Fruit fly (Drosophila melanogaster): ENCODE data around the gene Mst84B.
A peak's percentile ranks its signal among the peaks of the same experiment; 100 is the strongest.

The Mst84B gene

dm6 chr3R:7075712-7076183 lies 13.8 kb downstream of the Mst84B start (continued):
- no peak for TF ChIP-seq Hr78 (GFP tag; optimal IDR thresholded peaks at IDR 0.05)

DNA sequence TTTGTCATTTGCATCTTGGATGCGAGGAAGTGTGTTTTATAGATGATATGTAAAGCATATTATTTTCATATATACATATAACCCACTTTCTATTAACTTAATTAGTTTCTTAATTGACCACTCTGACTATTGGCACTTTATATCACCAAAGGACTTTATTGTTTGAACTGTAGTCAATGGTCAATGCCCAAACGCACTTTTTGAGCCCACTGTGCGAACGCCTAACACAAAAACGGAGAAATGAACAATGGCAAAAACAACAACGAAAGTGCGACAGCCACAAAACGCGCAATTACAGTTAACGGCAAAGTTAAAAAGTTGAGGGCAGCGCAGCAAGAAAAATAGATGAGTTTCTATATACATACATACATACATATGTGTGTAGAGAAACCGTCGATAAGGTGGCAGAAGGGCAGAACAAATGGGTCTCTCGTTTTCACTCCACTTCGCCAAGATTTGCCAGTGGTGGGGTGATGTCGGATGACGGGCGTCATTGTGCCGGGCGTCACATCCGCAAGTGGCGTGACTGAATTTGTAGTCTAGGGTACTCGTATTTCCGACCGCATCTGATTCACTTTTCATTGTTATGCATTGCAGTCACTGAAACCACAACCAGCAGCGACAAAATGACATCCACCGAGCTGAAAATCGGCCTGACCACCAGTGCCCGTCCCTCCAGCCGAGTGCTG lies 14.5 kb downstream of the Mst84B start:
- TF ChIP-seq Hr78 (GFP tag; optimal IDR thresholded peaks at IDR 0.05) (no peak), br (GFP tag; optimal IDR thresholded peaks at IDR 0.05) (peak; percentile 46), sage (GFP tag; optimal IDR thresholded peaks at IDR 0.05) (peak; percentile 15)

dm6 chr3R:7079718-7080117 lies 17.7 kb downstream of the Mst84B start:
- TF ChIP-seq dmrt93B (GFP tag; optimal IDR thresholded peaks at IDR 0.05): no peak

dm6 chr3R:7080157-7080916 lies 18.4 kb downstream of the Mst84B start, which contains the start of gene Ref1:
Ref1 (minus strand) TSS chr3R:7080387.
- TF ChIP-seq foxo (GFP tag; optimal IDR thresholded peaks at IDR 0.05) (no peak), woc (GFP tag; optimal IDR thresholded peaks at IDR 0.05) (peak; percentile 63), N (GFP tag; optimal IDR thresholded peaks at IDR 0.05) (no peak)

DNA sequence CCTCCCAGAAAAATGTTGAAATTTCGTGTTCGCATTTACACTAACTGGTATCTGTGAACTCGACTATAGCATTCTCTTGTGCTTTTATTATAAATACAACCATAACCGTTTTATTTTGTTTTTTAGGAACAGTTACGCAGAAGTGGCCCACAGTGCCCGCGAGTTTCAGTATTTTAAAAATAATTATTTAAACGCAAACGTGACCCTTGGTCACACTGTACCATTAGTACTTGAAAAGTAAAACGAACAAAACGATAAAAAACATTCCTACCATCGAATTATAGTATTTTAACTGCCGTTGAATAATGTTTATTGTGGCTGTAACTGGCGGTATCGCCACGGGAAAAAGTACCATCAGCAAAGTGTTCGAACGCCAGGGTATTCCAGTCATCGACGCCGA lies 20.0 kb downstream of the Mst84B start, which contains the start of gene Dpck:
Dpck (plus strand) TSS at position 211 of the 400 bp plus-strand sequence.
- TF ChIP-seq foxo (GFP tag; optimal IDR thresholded peaks at IDR 0.05): peak in 1 of 2 experiments; percentile 20
- TF ChIP-seq dl (GFP tag; optimal IDR thresholded peaks at IDR 0.05; ENCODE audit: insufficient read depth in 1 of 2, partially characterized antibody in 2 of 2): no peak
- TF ChIP-seq h (GFP tag; optimal IDR thresholded peaks at IDR 0.05): peak; percentile 30
- TF ChIP-seq Hr83 (GFP tag; optimal IDR thresholded peaks at IDR 0.05; ENCODE audit: poor library complexity, severe bottlenecking): peak; percentile 23
- no peak for TF ChIP-seq Dfd (GFP tag; optimal IDR thresholded peaks at IDR 0.05)
- peak; percentile 28 for TF ChIP-seq jim (GFP tag; optimal IDR thresholded peaks at IDR 0.05)
- no peak for TF ChIP-seq OdsH (GFP tag; optimal IDR thresholded peaks at IDR 0.05)
- peak; percentile 60 for TF ChIP-seq woc (GFP tag; optimal IDR thresholded peaks at IDR 0.05)
- no peak for TF ChIP-seq tai (GFP tag; optimal IDR thresholded peaks at IDR 0.05)
- TF ChIP-seq N (GFP tag; optimal IDR thresholded peaks at IDR 0.05): no peak
- TF ChIP-seq psq (GFP tag; optimal IDR thresholded peaks at IDR 0.05): no peak
- no peak for TF ChIP-seq br (GFP tag; optimal IDR thresholded peaks at IDR 0.05)
- peak; percentile 19 for TF ChIP-seq rgr (GFP tag; optimal IDR thresholded peaks at IDR 0.05)
- TF ChIP-seq Dif (GFP tag; optimal IDR thresholded peaks at IDR 0.05; ENCODE audit: partially characterized antibody): no peak
- TF ChIP-seq fru (GFP tag; optimal IDR thresholded peaks at IDR 0.05): peak; percentile 34
- TF ChIP-seq Jra (GFP tag; optimal IDR thresholded peaks at IDR 0.05): no peak
- TF ChIP-seq GATAd (GFP tag; optimal IDR thresholded peaks at IDR 0.05): no peak
- TF ChIP-seq HLH106 (tag; optimal IDR thresholded peaks at IDR 0.05): peak; percentile 30
- peak; percentile 11 for TF ChIP-seq ey (GFP tag; optimal IDR thresholded peaks at IDR 0.05)
- peak; percentile 53 for TF ChIP-seq Sp1 (GFP tag; optimal IDR thresholded peaks at IDR 0.05)
- peak; percentile 30 for TF ChIP-seq Hnf4 (GFP tag; optimal IDR thresholded peaks at IDR 0.05)
- no peak for TF ChIP-seq usp (GFP tag; optimal IDR thresholded peaks at IDR 0.05)
- TF ChIP-seq Myc (optimal IDR thresholded peaks at IDR 0.05): no peak
- peak; percentile 19 for TF ChIP-seq Mio (GFP tag; optimal IDR thresholded peaks at IDR 0.05)
- no peak for TF ChIP-seq Rel (GFP tag; optimal IDR thresholded peaks at IDR 0.05)
- peak; percentile 47 for TF ChIP-seq Rel (tag; optimal IDR thresholded peaks at IDR 0.05)
- no peak for TF ChIP-seq brk (GFP tag; optimal IDR thresholded peaks at IDR 0.05)
- no peak for TF ChIP-seq lola (GFP tag; optimal IDR thresholded peaks at IDR 0.05)
- TF ChIP-seq CG9705 (GFP tag; optimal IDR thresholded peaks at IDR 0.05): no peak
- TF ChIP-seq sv (GFP tag; optimal IDR thresholded peaks at IDR 0.05): no peak
- TF ChIP-seq sage (GFP tag; optimal IDR thresholded peaks at IDR 0.05): peak; percentile 47
- no peak for TF ChIP-seq Abd-B (GFP tag; optimal IDR thresholded peaks at IDR 0.05)
- TF ChIP-seq CrebA (GFP tag; optimal IDR thresholded peaks at IDR 0.05; ENCODE audit: borderline replicate concordance): no peak

Measured in whole organism, wandering third instar larva.